Fruit fly (Drosophila melanogaster) S2 (cell line): ENCODE data around the gene Taf7.

Experiments
- CG8478 ChIP-seq: fragments of >200 bp; optimal IDR thresholded peaks from 2 replicates; lab custom pipeline; 2018
- CTCF ChIP-seq, 2 experiments: fragments of >200 bp; optimal IDR thresholded peaks; 2 replicates each; lab custom pipeline; 2018

DNA sequence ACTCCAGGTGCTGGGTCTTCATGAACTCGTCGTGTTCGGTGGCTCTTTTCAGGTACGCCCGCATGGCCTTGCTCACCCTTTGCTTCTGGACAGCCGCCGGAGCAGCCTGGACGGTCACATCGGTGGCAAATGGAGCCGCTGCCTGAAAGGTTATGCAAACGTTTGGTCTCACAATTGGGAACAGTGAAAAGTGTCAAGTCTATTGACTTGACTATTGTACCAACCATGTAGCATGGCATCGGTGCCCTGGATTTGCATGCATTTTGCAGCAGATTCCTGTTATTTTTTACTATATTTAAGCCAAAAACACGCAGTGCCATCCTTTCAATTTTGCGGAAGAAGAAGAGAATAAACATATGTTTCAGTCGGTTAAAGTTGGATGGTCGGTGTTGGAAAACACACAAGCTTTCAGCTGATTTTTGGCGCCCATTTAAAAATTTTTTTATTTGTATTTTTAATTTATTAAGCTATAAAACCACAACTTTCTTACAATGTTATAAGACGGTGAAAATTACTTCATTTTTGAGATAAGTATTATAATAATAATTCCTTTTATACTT is 4.7 kb upstream of the Taf7 start, which contains the start of gene mRpS9:
- no peak for TF ChIP-seq CG8478
- TF ChIP-seq CTCF (optimal IDR thresholded peaks at IDR 0.05; lab: Kevin White, UChicago) = no peak
